Fruit fly (Drosophila melanogaster) whole organism, embryonic: ENCODE data around the gene CG15439.

Source experiments
- Atf-2 ChIP-seq: fragments of 200-800 bp; sonication (Bioruptor generic); optimal IDR thresholded peaks from 2 replicates; lab custom pipeline; 2016; ENCODE audit warnings: missing biosample characterization, missing genetic modification characterization
- Blimp-1 ChIP-seq: fragments of 200-800 bp; sonication (Bioruptor generic); optimal IDR thresholded peaks from 3 replicates; lab custom pipeline; 2018; ENCODE audit warnings: missing biosample characterization, missing genetic modification characterization, mild to moderate bottlenecking, moderate library complexity, missing genetic modification reagents
- CG10321 ChIP-seq: fragments of 200-800 bp; sonication (Bioruptor generic); IDR thresholded peaks from 2 replicates; pipeline ENCODE4 v1.3.6; 2022; ENCODE audit warnings: missing biosample characterization, missing genetic modification characterization
- CG11398 ChIP-seq: fragments of 200-800 bp; sonication (Bioruptor generic); optimal IDR thresholded peaks from 2 replicates; lab custom pipeline; 2016; ENCODE audit warnings: missing biosample characterization, missing genetic modification characterization
- CG12659 ChIP-seq: fragments of 200-800 bp; sonication (Bioruptor generic); optimal IDR thresholded peaks from 3 replicates; lab custom pipeline; 2017; ENCODE audit warnings: mild to moderate bottlenecking, missing biosample characterization, missing genetic modification reagents, missing genetic modification characterization
- CG13624 ChIP-seq: fragments of 200-800 bp; sonication (Bioruptor generic); optimal IDR thresholded peaks from 2 replicates; lab custom pipeline; 2016; ENCODE audit warnings: missing biosample characterization, missing genetic modification characterization
- CG14050 ChIP-seq: fragments of 200-800 bp; sonication (Bioruptor generic); IDR thresholded peaks from 3 replicates; pipeline ENCODE4 v1.3.6; 2022; ENCODE audit warnings: missing biosample characterization, missing genetic modification characterization
- CG15479 ChIP-seq: fragments of 200-800 bp; sonication (Bioruptor generic); optimal IDR thresholded peaks from 3 replicates; lab custom pipeline; 2019; ENCODE audit warnings: missing biosample characterization, mild to moderate bottlenecking, missing genetic modification characterization, moderate library complexity
- CG17186 ChIP-seq: fragments of 200-800 bp; sonication (Bioruptor generic); optimal IDR thresholded peaks from 3 replicates; lab custom pipeline; 2017; ENCODE audit warnings: missing biosample characterization, missing genetic modification reagents, missing genetic modification characterization
- CG17361 ChIP-seq: fragments of 200-800 bp; sonication (Bioruptor generic); IDR thresholded peaks from 3 replicates; pipeline ENCODE4 v1.3.6; 2022; ENCODE audit warnings: missing biosample characterization, missing genetic modification characterization
- CG17612 ChIP-seq: fragments of 200-800 bp; sonication (Bioruptor generic); IDR thresholded peaks from 2 replicates; pipeline ENCODE4 v1.3.6; 2022; ENCODE audit warnings: missing biosample characterization, missing genetic modification characterization
- CG18599 ChIP-seq: fragments of 200-800 bp; sonication (Bioruptor generic); optimal IDR thresholded peaks from 3 replicates; lab custom pipeline; 2017; ENCODE audit warnings: missing biosample characterization, missing genetic modification characterization, mild to moderate bottlenecking, moderate library complexity, missing genetic modification reagents
- CG2120 ChIP-seq: fragments of 200-800 bp; sonication (Bioruptor generic); optimal IDR thresholded peaks from 3 replicates; lab custom pipeline; 2016; ENCODE audit warnings: missing biosample characterization, missing genetic modification characterization
- CG2202 ChIP-seq: fragments of 200-800 bp; sonication (Bioruptor generic); optimal IDR thresholded peaks from 2 replicates; lab custom pipeline; 2018; ENCODE audit warnings: missing biosample characterization, mild to moderate bottlenecking, missing genetic modification characterization
- CG4328 ChIP-seq: fragments of 200-800 bp; sonication (Bioruptor generic); optimal IDR thresholded peaks from 3 replicates; lab custom pipeline; 2017; ENCODE audit warnings: missing biosample characterization, missing genetic modification reagents, missing genetic modification characterization
- CG6175 ChIP-seq: fragments of 200-800 bp; sonication (Bioruptor generic); IDR thresholded peaks from 3 replicates; pipeline ENCODE4 v1.3.6; 2022; ENCODE audit warnings: missing biosample characterization, missing genetic modification characterization
- CG6791 ChIP-seq: fragments of 200-800 bp; sonication (Bioruptor generic); IDR thresholded peaks from 3 replicates; pipeline ENCODE4 v1.3.6; 2022; ENCODE audit warnings: missing biosample characterization, missing genetic modification characterization; ENCODE audit not compliant: partially characterized antibody
- CG6813 ChIP-seq: fragments of 200-800 bp; sonication (Bioruptor generic); optimal IDR thresholded peaks from 2 replicates; lab custom pipeline; 2017; ENCODE audit warnings: missing biosample characterization, missing genetic modification characterization, mild to moderate bottlenecking, moderate library complexity, missing genetic modification reagents
- CG6854 ChIP-seq: fragments of 200-800 bp; sonication (Bioruptor generic); optimal IDR thresholded peaks from 3 replicates; lab custom pipeline; 2017; ENCODE audit warnings: missing biosample characterization, mild to moderate bottlenecking, missing genetic modification characterization
- CG7786 ChIP-seq: fragments of 200-800 bp; sonication (Bioruptor generic); optimal IDR thresholded peaks from 2 replicates; lab custom pipeline; 2016; ENCODE audit warnings: missing biosample characterization, missing genetic modification characterization
- CG9215 ChIP-seq: fragments of 200-800 bp; sonication (Bioruptor generic); IDR thresholded peaks from 2 replicates; pipeline ENCODE4 v1.3.6; 2022; ENCODE audit warnings: missing biosample characterization, missing genetic modification characterization
- Dp ChIP-seq: fragments of 200-800 bp; sonication (Bioruptor generic); optimal IDR thresholded peaks from 2 replicates; lab custom pipeline; 2018; ENCODE audit warnings: missing biosample characterization, mild to moderate bottlenecking, missing genetic modification characterization, moderate library complexity
- Ets65A ChIP-seq: fragments of 200-800 bp; sonication (Bioruptor generic); peaks from one replicate; lab custom pipeline; 2016; ENCODE audit warnings: missing biosample characterization, missing genetic modification characterization
- Ets97D ChIP-seq: fragments of 200-800 bp; sonication (Bioruptor generic); optimal IDR thresholded peaks from 3 replicates; lab custom pipeline; 2016; ENCODE audit warnings: missing biosample characterization, missing genetic modification characterization
- Lim3 ChIP-seq: fragments of 200-800 bp; sonication (Bioruptor generic); IDR thresholded peaks from 2 replicates; pipeline ENCODE4 v1.3.6; 2022; ENCODE audit warnings: missing biosample characterization, missing genetic modification characterization
- Oli ChIP-seq: fragments of 200-800 bp; sonication (Bioruptor generic); optimal IDR thresholded peaks from 2 replicates; lab custom pipeline; 2018; ENCODE audit warnings: missing biosample characterization, mild to moderate bottlenecking, missing genetic modification characterization, moderate library complexity
- ab ChIP-seq: fragments of 200-800 bp; sonication (Bioruptor generic); optimal IDR thresholded peaks from 2 replicates; lab custom pipeline; 2016; ENCODE audit warnings: missing biosample characterization, missing genetic modification characterization
- aop ChIP-seq: fragments of 200-800 bp; sonication (Bioruptor generic); IDR thresholded peaks from 2 replicates; pipeline ENCODE4 v1.3.6; 2022; ENCODE audit warnings: missing biosample characterization, missing genetic modification characterization
- ash1 ChIP-seq: fragments of 200-800 bp; sonication (Bioruptor generic); optimal IDR thresholded peaks from 2 replicates; lab custom pipeline; 2018; ENCODE audit warnings: missing biosample characterization, mild to moderate bottlenecking, missing genetic modification characterization
- bab2 ChIP-seq: fragments of 200-800 bp; sonication (Bioruptor generic); optimal IDR thresholded peaks from 2 replicates; lab custom pipeline; 2016; ENCODE audit warnings: missing biosample characterization, missing genetic modification characterization
- bsh ChIP-seq, 2 experiments: fragments of 200-800 bp; sonication (Bioruptor generic); optimal IDR thresholded peaks; 2 replicates each; lab custom pipeline; 2017 to 2018; ENCODE audit warnings: mild to moderate bottlenecking in 2 of 2, missing biosample characterization in 2 of 2, missing genetic modification characterization in 2 of 2, moderate library complexity in 1 of 2
- dati ChIP-seq: fragments of 200-800 bp; sonication (Bioruptor generic); IDR thresholded peaks from 2 replicates; pipeline ENCODE4 v1.3.6; 2022; ENCODE audit warnings: missing biosample characterization, missing genetic modification characterization
- dm ChIP-seq: fragments of 200-800 bp; sonication (Bioruptor generic); optimal IDR thresholded peaks from 3 replicates; lab custom pipeline; 2016; ENCODE audit warnings: missing biosample characterization, missing genetic modification characterization
- fd64A ChIP-seq: fragments of 200-800 bp; sonication (Bioruptor generic); optimal IDR thresholded peaks from 3 replicates; lab custom pipeline; 2018; ENCODE audit warnings: missing biosample characterization, mild to moderate bottlenecking, missing genetic modification characterization
- kay ChIP-seq: fragments of 200-800 bp; sonication (Bioruptor generic); optimal IDR thresholded peaks from 2 replicates; lab custom pipeline; 2016; ENCODE audit warnings: missing biosample characterization, missing genetic modification characterization
- nmo ChIP-seq: fragments of 200-800 bp; sonication (Bioruptor generic); optimal IDR thresholded peaks from 2 replicates; lab custom pipeline; 2018; ENCODE audit warnings: missing biosample characterization, mild to moderate bottlenecking, missing genetic modification characterization, moderate library complexity
- pan ChIP-seq, 4 experiments: fragments of >200 bp in 3 of 4; fragments of 200-800 bp in 1 of 4; sonication (Bioruptor generic) in 1 of 4; optimal IDR thresholded peaks in 3 of 4; IDR thresholded peaks in 1 of 4; 2 replicates each; pipeline versions ENCODE4 v1.3.6 to Lab custom; 2017 to 2022; ENCODE audit warnings: missing biosample characterization in 2 of 4, missing genetic modification characterization in 2 of 4, mixed read lengths in 1 of 4
- prd ChIP-seq, 3 experiments: fragments of >200 bp in 2 of 3; fragments of 200-800 bp in 1 of 3; sonication (Bioruptor generic) in 1 of 3; optimal IDR thresholded peaks in 2 of 3; IDR thresholded peaks in 1 of 3; 2 replicates in 2 of 3; 3 replicates in 1 of 3; pipeline versions ENCODE4 v1.3.6 to Lab custom; 2017 to 2022; ENCODE audit warnings: missing biosample characterization in 1 of 3, missing genetic modification characterization in 1 of 3
- psq ChIP-seq: fragments of 200-800 bp; sonication (Bioruptor generic); optimal IDR thresholded peaks from 2 replicates; lab custom pipeline; 2017; ENCODE audit warnings: missing biosample characterization, missing genetic modification characterization
- ranshi ChIP-seq: fragments of 200-800 bp; sonication (Bioruptor generic); IDR thresholded peaks from 2 replicates; pipeline ENCODE4 v1.3.6; 2022; ENCODE audit warnings: missing biosample characterization, missing genetic modification characterization
- sd ChIP-seq: fragments of 200-800 bp; sonication (Bioruptor generic); optimal IDR thresholded peaks from 3 replicates; lab custom pipeline; 2018; ENCODE audit warnings: missing biosample characterization, mild to moderate bottlenecking, missing genetic modification characterization, moderate library complexity
- sqz ChIP-seq: fragments of 200-800 bp; sonication (Bioruptor generic); optimal IDR thresholded peaks from 3 replicates; lab custom pipeline; 2018; ENCODE audit warnings: missing biosample characterization, mild to moderate bottlenecking, missing genetic modification characterization
- tin ChIP-seq: fragments of 200-800 bp; sonication (Bioruptor generic); optimal IDR thresholded peaks from 3 replicates; lab custom pipeline; 2016; ENCODE audit warnings: missing biosample characterization, missing genetic modification characterization
- tna ChIP-seq: fragments of 200-800 bp; sonication (Bioruptor generic); IDR thresholded peaks from 2 replicates; pipeline ENCODE4 v1.3.6; 2022; ENCODE audit warnings: missing biosample characterization, missing genetic modification characterization; ENCODE audit not compliant: partially characterized antibody
- tup ChIP-seq: fragments of 200-800 bp; sonication (Bioruptor generic); optimal IDR thresholded peaks from 2 replicates; lab custom pipeline; 2016; ENCODE audit warnings: missing biosample characterization, mild to moderate bottlenecking, missing genetic modification characterization, moderate library complexity
- unc-4 ChIP-seq: fragments of 200-800 bp; sonication (Bioruptor generic); IDR thresholded peaks from 2 replicates; pipeline ENCODE4 v1.3.6; 2022; ENCODE audit warnings: missing biosample characterization, missing genetic modification characterization; ENCODE audit not compliant: partially characterized antibody
- wdn ChIP-seq: fragments of 200-800 bp; sonication (Bioruptor generic); IDR thresholded peaks from 2 replicates; pipeline ENCODE4 v1.3.6; 2022; ENCODE audit warnings: missing biosample characterization, missing genetic modification characterization
- zen2 ChIP-seq: fragments of 200-800 bp; sonication (Bioruptor generic); IDR thresholded peaks from 3 replicates; pipeline ENCODE4 v1.3.6; 2022; ENCODE audit warnings: missing biosample characterization, missing genetic modification characterization; ENCODE audit not compliant: partially characterized antibody
- zfh2 ChIP-seq: fragments of 200-800 bp; sonication (Bioruptor generic); optimal IDR thresholded peaks from 2 replicates; lab custom pipeline; 2016; ENCODE audit warnings: missing biosample characterization, missing genetic modification characterization

The CG15439 gene

DNA sequence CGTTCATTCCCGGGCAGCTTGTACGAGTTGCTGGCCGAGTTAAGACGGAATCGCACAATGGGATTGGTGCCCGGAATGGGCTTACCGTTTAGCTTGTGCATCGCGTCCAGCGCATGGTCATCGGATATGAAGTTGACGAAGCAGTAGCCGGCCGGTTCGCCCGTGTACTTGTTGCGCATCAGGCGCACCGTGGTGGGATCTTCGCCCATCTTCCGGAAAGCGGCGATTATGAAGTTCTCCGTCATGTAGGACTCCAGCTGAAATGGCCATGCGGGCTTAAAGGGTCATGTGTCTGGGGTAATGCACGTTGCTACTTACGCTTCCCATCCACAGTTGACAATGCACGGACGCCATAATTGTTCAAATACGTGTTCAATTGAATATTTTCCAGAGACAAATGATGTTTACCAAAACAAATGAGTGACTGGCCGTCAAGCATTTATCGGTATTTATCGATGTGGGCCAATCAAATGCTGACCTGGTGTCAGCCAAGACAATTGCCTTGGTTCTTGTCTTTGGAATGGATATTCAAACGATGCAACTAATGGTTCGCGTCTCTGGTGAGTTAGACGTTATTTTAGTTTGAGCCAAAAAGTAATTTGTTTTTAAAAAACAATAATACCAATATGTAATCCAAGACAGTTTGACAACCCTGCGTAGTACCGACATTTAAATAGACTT, 1.3 kb upstream of the CG15439 start, which contains the start of the genes Secp43 and ND-B8 (continued):
- TF ChIP-seq CG15479 (GFP tag; lab: Kevin White, UChicago) (no peak), unc-4 (peak; percentile 78), ash1 (GFP tag; lab: Kevin White, UChicago) (no peak), wdn (GFP tag; lab: Robert Waterston, UW) (no peak), prd (optimal IDR thresholded peaks at IDR 0.05; lab: Kevin White, UChicago) (no peak), prd (GFP tag; IDR thresholded peaks at IDR 0.05; lab: Robert Waterston, UW) (no peak), dm (peak; percentile 33), CG10321 (GFP tag; lab: Robert Waterston, UW) (no peak), kay (GFP tag; lab: Kevin White, UChicago) (no peak), CG6854 (GFP tag; lab: Kevin White, UChicago) (no peak), sqz (GFP tag; lab: Kevin White, UChicago) (no peak), tin (GFP tag; lab: Kevin White, UChicago) (no peak), aop (GFP tag; lab: Robert Waterston, UW) (no peak), nmo (GFP tag; lab: Kevin White, UChicago) (peak; percentile 37), tup (no peak), CG9215 (GFP tag; lab: Robert Waterston, UW) (no peak), CG6813 (GFP tag; lab: Kevin White, UChicago) (no peak), Atf-2 (GFP tag; lab: Kevin White, UChicago) (no peak), tna (GFP tag; lab: Robert Waterston, UW) (peak; percentile 74; the same call in 1 of the 2 replicates), CG17186 (GFP tag; lab: Kevin White, UChicago) (peak; percentile 49), CG18599 (no peak), pan (optimal IDR thresholded peaks at IDR 0.05; lab: Kevin White, UChicago) (no peak), pan (GFP tag; optimal IDR thresholded peaks at IDR 0.05 in 1 of 2, IDR thresholded peaks at IDR 0.05 in 1 of 2) (no peak), Lim3 (GFP tag; lab: Robert Waterston, UW) (no peak), sd (tag; lab: Kevin White, UChicago) (peak; percentile 44), Dp (GFP tag; lab: Kevin White, UChicago) (peak; percentile 61), Oli (no peak), zen2 (peak; percentile 54; the same call in 1 of the 3 replicates), CG14050 (GFP tag; lab: Robert Waterston, UW) (no peak), dati (GFP tag; lab: Robert Waterston, UW) (no peak), CG2202 (tag; lab: Kevin White, UChicago) (no peak), CG17361 (no peak), CG6175 (GFP tag; lab: Robert Waterston, UW) (no peak), CG6791 (GFP tag; lab: Robert Waterston, UW) (peak; percentile 86), CG17612 (GFP tag; lab: Robert Waterston, UW) (no peak), Ets97D (peak; percentile 81), CG11398 (GFP tag; lab: Kevin White, UChicago) (no peak), CG12659 (GFP tag; lab: Kevin White, UChicago) (peak; percentile 69), Blimp-1 (GFP tag; lab: Kevin White, UChicago) (no peak), psq (no peak), bsh (GFP tag; optimal IDR thresholded peaks at IDR 0.05; lab: Kevin White, UChicago) (no peak), fd64A (no peak), zfh2 (no peak), CG4328 (GFP tag; lab: Kevin White, UChicago) (no peak), Ets65A (GFP tag; lab: Kevin White, UChicago) (peak; percentile 31), CG13624 (GFP tag; lab: Kevin White, UChicago) (peak; percentile 29), bab2 (GFP tag; lab: Kevin White, UChicago) (no peak), ab (GFP tag; lab: Kevin White, UChicago) (no peak), ranshi (GFP tag; lab: Robert Waterston, UW) (no peak), CG2120 (peak; percentile 12), CG7786 (GFP tag; lab: Kevin White, UChicago) (no peak)
